Fruit fly (Drosophila melanogaster): ENCODE data around the gene CG13066.
A peak's percentile ranks its signal among the peaks of the same experiment; 100 is the strongest.

Gene CG13066

dm6 chr3L:16301153-16301552, 28.4 kb downstream of the CG13066 start, which contains the start of gene CG4982:
CG4982 (plus strand) TSS chr3L:16301453.
- TF ChIP-seq CG1603 (tag; optimal IDR thresholded peaks at IDR 0.05) (no peak), ewg (GFP tag; optimal IDR thresholded peaks at IDR 0.05) (no peak), grau (tag; optimal IDR thresholded peaks at IDR 0.05) (no peak), unpg (GFP tag; optimal IDR thresholded peaks at IDR 0.05) (no peak), Usf (GFP tag; optimal IDR thresholded peaks at IDR 0.05) (no peak), CG14860 (GFP tag; IDR thresholded peaks at IDR 0.05; ENCODE audit: partially characterized antibody) (no peak), CG33557 (GFP tag; optimal IDR thresholded peaks at IDR 0.05) (no peak), org-1 (GFP tag; optimal IDR thresholded peaks at IDR 0.05) (no peak), psq (GFP tag; optimal IDR thresholded peaks at IDR 0.05) (no peak), CG7928 (GFP tag; optimal IDR thresholded peaks at IDR 0.05) (no peak), exex (tag; optimal IDR thresholded peaks at IDR 0.05) (no peak), CG17186 (GFP tag; optimal IDR thresholded peaks at IDR 0.05) (no peak), Poxn (GFP tag; IDR thresholded peaks at IDR 0.05) (no peak)

dm6 chr3L:16303078-16303477, 30.4 kb downstream of the CG13066 start, which contains the start of gene CG13044:
CG13044 (minus strand) TSS chr3L:16303178.
- no peak for TF ChIP-seq BtbVII (GFP tag; optimal IDR thresholded peaks at IDR 0.05)
- TF ChIP-seq Blimp-1 (GFP tag; optimal IDR thresholded peaks at IDR 0.05) = peak; percentile 16

dm6 chr3L:16303982-16304381, 31.3 kb downstream of the CG13066 start, which contains the start of gene CG43249:
CG43249 (plus strand) TSS chr3L:16304282.
- TF ChIP-seq gt (GFP tag; IDR thresholded peaks at IDR 0.05) (no peak), CG10147 (GFP tag; optimal IDR thresholded peaks at IDR 0.05) (no peak), wor (GFP tag; IDR thresholded peaks at IDR 0.05) (no peak), maf-S (GFP tag; optimal IDR thresholded peaks at IDR 0.05) (no peak), CG12236 (GFP tag; optimal IDR thresholded peaks at IDR 0.05) (no peak), CG6689 (GFP tag; IDR thresholded peaks at IDR 0.05) (no peak), unpg (GFP tag; optimal IDR thresholded peaks at IDR 0.05) (no peak), usp (GFP tag; optimal IDR thresholded peaks at IDR 0.05) (no peak)

- TF ChIP-seq ash1 (GFP tag; optimal IDR thresholded peaks at IDR 0.05) = no peak
- no peak for TF ChIP-seq Drgx (GFP tag; IDR thresholded peaks at IDR 0.05)
- TF ChIP-seq seq (GFP tag; IDR thresholded peaks at IDR 0.05) = no peak
- peak in 1 of 2 experiments; percentile 5 for TF ChIP-seq Eip74EF (GFP tag; optimal IDR thresholded peaks at IDR 0.05)
- TF ChIP-seq sr (GFP tag; IDR thresholded peaks at IDR 0.05) = no peak
- no peak for TF ChIP-seq Lhr (GFP tag; optimal IDR thresholded peaks at IDR 0.05)
- TF ChIP-seq CG17328 (GFP tag; IDR thresholded peaks at IDR 0.05) = no peak
- TF ChIP-seq Hr51 (GFP tag; optimal IDR thresholded peaks at IDR 0.05) = peak in 1 of 2 experiments; percentile 37
- TF ChIP-seq gem (tag; optimal IDR thresholded peaks at IDR 0.05) = peak; percentile 59
- TF ChIP-seq CG33557 (GFP tag; optimal IDR thresholded peaks at IDR 0.05) = no peak
- TF ChIP-seq nerfin-2 (GFP tag; IDR thresholded peaks at IDR 0.05; ENCODE audit: partially characterized antibody) = no peak
- TF ChIP-seq CG10147 (GFP tag; optimal IDR thresholded peaks at IDR 0.05) = no peak
- TF ChIP-seq Ptx1 (GFP tag; IDR thresholded peaks at IDR 0.05) = peak; percentile 35; the same call in 1 of the 2 replicates
- TF ChIP-seq CG7556 (GFP tag; optimal IDR thresholded peaks at IDR 0.05) = peak; percentile 11
- no peak for TF ChIP-seq CG10565 (GFP tag; optimal IDR thresholded peaks at IDR 0.05)
- TF ChIP-seq slou (GFP tag; optimal IDR thresholded peaks at IDR 0.05) = no peak
- TF ChIP-seq CG10654 (GFP tag; optimal IDR thresholded peaks at IDR 0.05) = no peak
- no peak for TF ChIP-seq yki (optimal IDR thresholded peaks at IDR 0.05)
- TF ChIP-seq oc (tag; optimal IDR thresholded peaks at IDR 0.05) = peak; percentile 7
- TF ChIP-seq Blimp-1 (GFP tag; optimal IDR thresholded peaks at IDR 0.05) = peak; percentile 27
- TF ChIP-seq ci (GFP tag; IDR thresholded peaks at IDR 0.05) = 0 out of 3 replicates have a peak, but pooled peaks have one; percentile 32
- TF ChIP-seq hkb (optimal IDR thresholded peaks at IDR 0.05) = no peak
- 0 out of 2 replicates have a peak, but pooled peaks have one; percentile 25 for TF ChIP-seq hkb (GFP tag; IDR thresholded peaks at IDR 0.05)
- TF ChIP-seq NfI (GFP tag; optimal IDR thresholded peaks at IDR 0.05) = no peak
- TF ChIP-seq Hr78 (GFP tag; optimal IDR thresholded peaks at IDR 0.05) = no peak
These were observed 33.3 kb downstream of the CG13066 start, which contains the start of the genes CG13043 and CG13063 for dm6 chr3L:16305820-16306650. CG13043 (minus strand) TSS chr3L:16305870. CG13063 (plus strand) TSS chr3L:16306600.
